Worm (Caenorhabditis elegans) whole organism, L3 larva: ENCODE measurements around the gene rgs-9.
A peak's percentile ranks its signal among the peaks of the same experiment; 100 is the strongest.

Experiments
- R02D3.7 ChIP-seq: fragments of 150-350 bp; optimal IDR thresholded peaks from 2 replicates; lab custom pipeline; 2014; ENCODE audit warnings: missing biosample characterization, missing genetic modification characterization
- ZK546.5 ChIP-seq: sonication (generic microtip); optimal IDR thresholded peaks from 2 replicates; lab custom pipeline; 2017; ENCODE audit warnings: missing biosample characterization, missing genetic modification characterization
- aly-2 ChIP-seq: fragments of 150-350 bp; optimal IDR thresholded peaks from 2 replicates; lab custom pipeline; 2014; ENCODE audit warnings: missing biosample characterization, missing genetic modification characterization
- ama-1 ChIP-seq: fragments of 150-350 bp; optimal IDR thresholded peaks from 2 replicates; lab custom pipeline; 2018
- ceh-16 ChIP-seq: sonication (generic microtip); optimal IDR thresholded peaks from 2 replicates; lab custom pipeline; 2017; ENCODE audit warnings: missing biosample characterization, missing genetic modification characterization
- ceh-28 ChIP-seq: fragments of 150-350 bp; optimal IDR thresholded peaks from 2 replicates; lab custom pipeline; 2014; ENCODE audit warnings: missing biosample characterization, missing genetic modification reagents, missing genetic modification characterization
- ceh-82 ChIP-seq: fragments of 150-350 bp; optimal IDR thresholded peaks from 2 replicates; lab custom pipeline; 2014; ENCODE audit warnings: missing biosample characterization, missing genetic modification characterization
- ceh-9 ChIP-seq: sonication (generic microtip); optimal IDR thresholded peaks from 2 replicates; lab custom pipeline; 2018; ENCODE audit warnings: missing biosample characterization, missing genetic modification characterization
- daf-12 ChIP-seq: fragments of 150-350 bp; optimal IDR thresholded peaks from 2 replicates; lab custom pipeline; 2014; ENCODE audit warnings: missing biosample characterization, missing genetic modification reagents, missing genetic modification characterization
- egl-27 ChIP-seq: sonication (generic microtip); optimal IDR thresholded peaks from 4 replicates; lab custom pipeline; 2017; ENCODE audit warnings: missing biosample characterization, missing genetic modification reagents, missing genetic modification characterization
- egl-5 ChIP-seq: fragments of 150-350 bp; optimal IDR thresholded peaks from 2 replicates; lab custom pipeline; 2017; ENCODE audit warnings: missing biosample characterization, missing genetic modification reagents, missing genetic modification characterization, inconsistent platforms
- elt-1 ChIP-seq: fragments of 150-350 bp; optimal IDR thresholded peaks from 2 replicates; lab custom pipeline; 2014; ENCODE audit warnings: missing biosample characterization, missing genetic modification characterization
- elt-2 ChIP-seq: sonication (generic microtip); optimal IDR thresholded peaks from 2 replicates; lab custom pipeline; 2016; ENCODE audit warnings: missing genetic modification reagents, mild to moderate bottlenecking, missing genetic modification characterization, missing compliant biosample characterization
- elt-3 ChIP-seq, 3 experiments: fragments of 150-350 bp in 1 of 3; sonication (generic microtip) in 2 of 3; optimal IDR thresholded peaks; 2 replicates in 2 of 3; 4 replicates in 1 of 3; lab custom pipeline; 2014 to 2017; ENCODE audit warnings: missing biosample characterization in 3 of 3, missing genetic modification characterization in 3 of 3
- eor-1 ChIP-seq, 2 experiments: fragments of 150-350 bp; optimal IDR thresholded peaks; 2 replicates each; lab custom pipeline; 2014 to 2018; ENCODE audit warnings: missing biosample characterization in 2 of 2, missing genetic modification characterization in 2 of 2
- fkh-10 ChIP-seq: sonication (generic microtip); optimal IDR thresholded peaks from 2 replicates; lab custom pipeline; 2017; ENCODE audit warnings: missing biosample characterization, missing genetic modification reagents, missing genetic modification characterization
- fkh-2 ChIP-seq: fragments of 150-350 bp; optimal IDR thresholded peaks from 2 replicates; lab custom pipeline; 2014; ENCODE audit warnings: missing biosample characterization, missing genetic modification reagents, missing genetic modification characterization
- fos-1 ChIP-seq: fragments of 150-350 bp; optimal IDR thresholded peaks from 2 replicates; lab custom pipeline; 2014; ENCODE audit warnings: missing biosample characterization, missing genetic modification characterization
- hmg-11 ChIP-seq: sonication (generic microtip); optimal IDR thresholded peaks from 2 replicates; lab custom pipeline; 2016; ENCODE audit warnings: missing genetic modification characterization, missing compliant biosample characterization
- jun-1 ChIP-seq: fragments of 150-350 bp; optimal IDR thresholded peaks from 2 replicates; lab custom pipeline; 2014; ENCODE audit warnings: missing biosample characterization, missing genetic modification reagents, missing genetic modification characterization
- lin-15B ChIP-seq: fragments of 150-350 bp; optimal IDR thresholded peaks from 2 replicates; lab custom pipeline; 2014; ENCODE audit warnings: missing biosample characterization, missing genetic modification characterization
- lin-39 ChIP-seq: fragments of 150-350 bp; optimal IDR thresholded peaks from 2 replicates; lab custom pipeline; 2018; ENCODE audit warnings: missing biosample characterization, missing genetic modification reagents, missing genetic modification characterization
- lsy-12 ChIP-seq: sonication (generic microtip); optimal IDR thresholded peaks from 2 replicates; lab custom pipeline; 2016; ENCODE audit warnings: mild to moderate bottlenecking, missing genetic modification characterization, missing compliant biosample characterization
- mdl-1 ChIP-seq: fragments of 150-350 bp; optimal IDR thresholded peaks from 2 replicates; lab custom pipeline; 2014; ENCODE audit warnings: missing biosample characterization, missing genetic modification characterization
- mml-1 ChIP-seq: fragments of 150-350 bp; sonication (generic microtip); optimal IDR thresholded peaks from 3 replicates; lab custom pipeline; 2014; ENCODE audit warnings: missing biosample characterization, missing genetic modification characterization
- nfya-1 ChIP-seq: sonication (generic microtip); optimal IDR thresholded peaks from 2 replicates; lab custom pipeline; 2017; ENCODE audit warnings: missing genetic modification characterization, mild to moderate bottlenecking, missing compliant biosample characterization, antibody characterized with exemption, moderate library complexity; ENCODE audit not compliant: insufficient read depth
- nhr-11 ChIP-seq: fragments of 150-350 bp; optimal IDR thresholded peaks from 2 replicates; lab custom pipeline; 2014; ENCODE audit warnings: missing biosample characterization, missing genetic modification characterization
- nhr-12 ChIP-seq: fragments of 150-350 bp; optimal IDR thresholded peaks from 2 replicates; lab custom pipeline; 2014; ENCODE audit warnings: missing biosample characterization, missing genetic modification characterization
- nhr-23 ChIP-seq: fragments of 150-350 bp; optimal IDR thresholded peaks from 2 replicates; lab custom pipeline; 2014; ENCODE audit warnings: missing biosample characterization, missing genetic modification reagents, missing genetic modification characterization
- nhr-237 ChIP-seq: fragments of 150-350 bp; optimal IDR thresholded peaks from 2 replicates; lab custom pipeline; 2014; ENCODE audit warnings: missing biosample characterization, missing genetic modification characterization
- nhr-25 ChIP-seq: sonication (generic microtip); optimal IDR thresholded peaks from 2 replicates; lab custom pipeline; 2017; ENCODE audit warnings: missing biosample characterization, missing genetic modification characterization
- nhr-28 ChIP-seq: fragments of 150-350 bp; optimal IDR thresholded peaks from 2 replicates; lab custom pipeline; 2014; ENCODE audit warnings: missing biosample characterization, missing genetic modification characterization
- nhr-43 ChIP-seq: sonication (generic microtip); optimal IDR thresholded peaks from 2 replicates; lab custom pipeline; 2016; ENCODE audit warnings: mild to moderate bottlenecking, missing genetic modification characterization, missing compliant biosample characterization; ENCODE audit not compliant: poor library complexity, severe bottlenecking
- nhr-67 ChIP-seq: fragments of 150-350 bp; optimal IDR thresholded peaks from 2 replicates; lab custom pipeline; 2014; ENCODE audit warnings: missing biosample characterization, missing genetic modification characterization
- nhr-76 ChIP-seq: fragments of 150-350 bp; sonication (generic microtip); optimal IDR thresholded peaks from 5 replicates; lab custom pipeline; 2014; ENCODE audit warnings: missing biosample characterization, missing genetic modification characterization
- nhr-77 ChIP-seq: fragments of 150-350 bp; optimal IDR thresholded peaks from 2 replicates; lab custom pipeline; 2014; ENCODE audit warnings: missing biosample characterization, missing genetic modification characterization
- pha-4 ChIP-seq: fragments of 150-350 bp; optimal IDR thresholded peaks from 2 replicates; lab custom pipeline; 2014; ENCODE audit warnings: missing biosample characterization, missing genetic modification reagents, missing genetic modification characterization
- pqm-1 ChIP-seq: fragments of 150-350 bp; optimal IDR thresholded peaks from 2 replicates; lab custom pipeline; 2017; ENCODE audit warnings: missing biosample characterization, missing genetic modification characterization, inconsistent platforms
- sea-2 ChIP-seq: fragments of 150-350 bp; sonication (generic microtip); optimal IDR thresholded peaks from 4 replicates; lab custom pipeline; 2014; ENCODE audit warnings: missing biosample characterization, missing genetic modification reagents, missing genetic modification characterization
- skn-1 ChIP-seq: fragments of 150-350 bp; optimal IDR thresholded peaks from 2 replicates; lab custom pipeline; 2014; ENCODE audit warnings: missing biosample characterization, missing genetic modification characterization
- snpc-4 ChIP-seq: fragments of 150-350 bp; optimal IDR thresholded peaks from 2 replicates; lab custom pipeline; 2014; ENCODE audit warnings: missing biosample characterization, missing genetic modification characterization
- tbx-2 ChIP-seq: sonication (generic microtip); optimal IDR thresholded peaks from 2 replicates; lab custom pipeline; 2016; ENCODE audit warnings: mild to moderate bottlenecking, missing genetic modification characterization, missing compliant biosample characterization
- unc-39 ChIP-seq: sonication (generic microtip); optimal IDR thresholded peaks from 4 replicates; lab custom pipeline; 2017; ENCODE audit warnings: missing biosample characterization, missing genetic modification characterization
- unc-62 ChIP-seq: fragments of 150-350 bp; sonication (generic microtip); optimal IDR thresholded peaks from 4 replicates; lab custom pipeline; 2014; ENCODE audit warnings: missing biosample characterization, missing genetic modification reagents, missing genetic modification characterization
- zag-1 ChIP-seq: fragments of 150-350 bp; optimal IDR thresholded peaks from 2 replicates; lab custom pipeline; 2014; ENCODE audit warnings: missing biosample characterization, missing genetic modification characterization
- ztf-11 ChIP-seq: fragments of 150-350 bp; optimal IDR thresholded peaks from 2 replicates; lab custom pipeline; 2014; ENCODE audit warnings: missing biosample characterization, missing genetic modification characterization

Gene rgs-9

DNA sequence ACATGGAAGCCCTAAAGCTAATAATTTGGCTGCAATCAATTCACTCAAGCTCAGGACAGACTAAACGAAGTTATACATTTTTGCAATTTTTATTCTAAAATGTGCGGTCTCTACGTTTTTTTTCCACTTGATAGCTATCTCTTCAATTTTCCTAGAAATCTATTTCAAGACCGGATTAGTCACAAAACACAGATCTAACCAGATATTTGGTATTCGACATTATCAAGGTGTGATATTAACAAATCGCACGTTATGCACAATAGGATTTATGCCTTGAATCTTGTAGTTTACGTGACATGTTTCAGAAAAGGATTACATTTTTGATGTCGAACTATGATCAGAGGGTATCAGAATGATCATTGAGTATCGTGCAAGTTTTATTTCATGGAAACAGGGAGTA, 13.6 kb upstream of the rgs-9 start:
- TF ChIP-seq pha-4 (tag; lab: Kevin White, UChicago) (no peak), aly-2 (no peak), nhr-43 (tag; lab: Kevin White, UChicago) (no peak), lsy-12 (tag; lab: Kevin White, UChicago) (no peak), elt-3 (tag; optimal IDR thresholded peaks at IDR 0.05; lab: Kevin White, UChicago) (no peak), ceh-9 (tag; lab: Kevin White, UChicago) (no peak), nhr-23 (tag; lab: Kevin White, UChicago) (no peak), egl-27 (tag; lab: Kevin White, UChicago) (no peak), nhr-11 (tag; lab: Kevin White, UChicago) (no peak), nhr-237 (tag; lab: Kevin White, UChicago) (no peak), zag-1 (no peak), nhr-76 (tag; lab: Kevin White, UChicago) (no peak), mdl-1 (no peak), fos-1 (no peak), jun-1 (tag; lab: Kevin White, UChicago) (no peak), mml-1 (tag; lab: Kevin White, UChicago) (no peak), fkh-10 (GFP tag; lab: Kevin White, UChicago) (no peak), hmg-11 (tag; lab: Kevin White, UChicago) (no peak), elt-1 (tag; lab: Kevin White, UChicago) (no peak)

DNA sequence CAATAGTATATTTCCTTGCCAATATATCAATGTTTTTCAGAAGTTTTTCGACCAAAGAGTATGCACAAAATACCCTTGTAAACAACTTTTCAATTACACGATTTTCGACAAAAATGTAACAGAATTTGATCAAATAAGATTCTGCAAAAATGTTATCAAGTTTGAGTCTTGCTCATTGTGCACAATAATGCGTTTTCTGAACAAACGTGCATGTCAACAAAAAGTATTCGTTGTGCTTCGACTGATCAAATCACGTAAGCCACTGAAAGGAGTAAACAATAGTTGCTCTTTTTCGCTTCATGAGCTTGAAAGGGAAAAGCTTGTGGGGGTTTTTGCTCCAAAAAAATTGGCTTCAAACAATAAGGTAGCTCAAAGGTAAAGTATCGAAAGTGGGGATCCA, 8.0 kb upstream of the rgs-9 start:
- TF ChIP-seq fkh-10 (GFP tag; lab: Kevin White, UChicago) = peak; percentile 70
- no peak for TF ChIP-seq nhr-237 (tag; lab: Kevin White, UChicago)
- TF ChIP-seq unc-39 = no peak
- TF ChIP-seq nhr-12 (tag; lab: Kevin White, UChicago) = no peak
- TF ChIP-seq fkh-2 (tag; lab: Kevin White, UChicago) = no peak
- TF ChIP-seq lin-39 (tag; lab: Kevin White, UChicago) = no peak
- TF ChIP-seq nhr-28 = no peak
- no peak for TF ChIP-seq nhr-77 (tag; lab: Kevin White, UChicago)
- no peak for TF ChIP-seq zag-1

DNA sequence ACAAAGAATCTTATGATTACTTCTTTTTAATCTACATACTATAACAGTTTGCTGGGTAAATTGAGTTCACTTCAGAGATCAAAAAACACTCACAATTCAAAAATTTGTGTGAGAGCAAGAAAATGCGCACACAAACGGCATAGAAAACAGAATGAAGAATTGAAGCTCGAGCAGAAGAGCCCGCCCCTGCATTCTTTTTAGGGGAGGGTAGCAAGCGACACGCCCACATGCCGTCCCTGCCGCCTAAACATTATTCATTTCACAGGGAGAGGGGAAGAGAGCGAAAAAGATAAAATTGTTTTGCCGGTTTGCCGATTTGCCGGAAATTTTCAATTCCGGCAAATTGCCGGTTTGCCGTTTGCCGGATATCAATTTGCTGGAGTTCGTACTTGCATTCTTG, 5.7 kb upstream of the rgs-9 start:
- TF ChIP-seq nhr-237 (tag; lab: Kevin White, UChicago) = peak; percentile 59
- no peak for TF ChIP-seq ama-1
- TF ChIP-seq lin-39 (tag; lab: Kevin White, UChicago) = peak; percentile 60
- no peak for TF ChIP-seq daf-12 (tag; lab: Kevin White, UChicago)
- no peak for TF ChIP-seq egl-27 (tag; lab: Kevin White, UChicago)
- peak; percentile 85 for TF ChIP-seq nhr-43 (tag; lab: Kevin White, UChicago)
- peak; percentile 86 for TF ChIP-seq lsy-12 (tag; lab: Kevin White, UChicago)
- TF ChIP-seq nhr-77 (tag; lab: Kevin White, UChicago) = peak; percentile 80
- TF ChIP-seq nhr-11 (tag; lab: Kevin White, UChicago) = peak; percentile 52
- no peak for TF ChIP-seq sea-2 (GFP tag; lab: Kevin White, UChicago)
- no peak for TF ChIP-seq nhr-67
- peak; percentile 72 for TF ChIP-seq R02D3.7 (tag; lab: Kevin White, UChicago)
- peak; percentile 51 for TF ChIP-seq pha-4 (tag; lab: Kevin White, UChicago)
- peak; percentile 90 for TF ChIP-seq ceh-82 (tag; lab: Kevin White, UChicago)
- TF ChIP-seq ztf-11 (tag; lab: Kevin White, UChicago) = no peak
- no peak for TF ChIP-seq nhr-76 (tag; lab: Kevin White, UChicago)
- TF ChIP-seq elt-1 (tag; lab: Kevin White, UChicago) = no peak
- TF ChIP-seq fkh-10 (GFP tag; lab: Kevin White, UChicago) = peak; percentile 13
- no peak for TF ChIP-seq ZK546.5 (tag; lab: Kevin White, UChicago)
- no peak for TF ChIP-seq ceh-9 (tag; lab: Kevin White, UChicago)
- TF ChIP-seq mdl-1 = peak; percentile 16
- no peak for TF ChIP-seq lin-15B (tag; lab: Kevin White, UChicago)
- no peak for TF ChIP-seq nfya-1 (tag; lab: Kevin White, UChicago)
- peak; percentile 61 for TF ChIP-seq nhr-23 (tag; lab: Kevin White, UChicago)
- TF ChIP-seq snpc-4 (tag; lab: Kevin White, UChicago) = peak; percentile 76
- no peak for TF ChIP-seq unc-39
- TF ChIP-seq nhr-28 = no peak
- no peak for TF ChIP-seq ceh-16 (tag; lab: Kevin White, UChicago)
- TF ChIP-seq jun-1 (tag; lab: Kevin White, UChicago) = peak; percentile 89
- peak in 1 of 3 experiments; percentile 56 for TF ChIP-seq elt-3 (tag; optimal IDR thresholded peaks at IDR 0.05; lab: Kevin White, UChicago)
- no peak for TF ChIP-seq nhr-25
- peak; percentile 18 for TF ChIP-seq pqm-1 (tag; lab: Kevin White, UChicago)
- TF ChIP-seq nhr-12 (tag; lab: Kevin White, UChicago) = no peak
- TF ChIP-seq ceh-28 = peak; percentile 82
- no peak for TF ChIP-seq unc-62
- TF ChIP-seq fos-1 = no peak
- peak; percentile 55 for TF ChIP-seq elt-2 (tag; lab: Kevin White, UChicago)
- peak; percentile 46 for TF ChIP-seq fkh-2 (tag; lab: Kevin White, UChicago)
- no peak for TF ChIP-seq mml-1 (tag; lab: Kevin White, UChicago)
- peak; percentile 85 for TF ChIP-seq hmg-11 (tag; lab: Kevin White, UChicago)
- TF ChIP-seq tbx-2 (tag; lab: Kevin White, UChicago) = peak; percentile 92
- TF ChIP-seq zag-1 = no peak
- TF ChIP-seq egl-5 (tag; lab: Kevin White, UChicago) = peak; percentile 43
- TF ChIP-seq skn-1 (tag; lab: Kevin White, UChicago) = no peak
- TF ChIP-seq aly-2 = no peak
- TF ChIP-seq eor-1 (tag; optimal IDR thresholded peaks at IDR 0.05; lab: Kevin White, UChicago) = no peak
